Worm (Caenorhabditis elegans): ENCODE results near the gene T15B12.2.

DNA sequence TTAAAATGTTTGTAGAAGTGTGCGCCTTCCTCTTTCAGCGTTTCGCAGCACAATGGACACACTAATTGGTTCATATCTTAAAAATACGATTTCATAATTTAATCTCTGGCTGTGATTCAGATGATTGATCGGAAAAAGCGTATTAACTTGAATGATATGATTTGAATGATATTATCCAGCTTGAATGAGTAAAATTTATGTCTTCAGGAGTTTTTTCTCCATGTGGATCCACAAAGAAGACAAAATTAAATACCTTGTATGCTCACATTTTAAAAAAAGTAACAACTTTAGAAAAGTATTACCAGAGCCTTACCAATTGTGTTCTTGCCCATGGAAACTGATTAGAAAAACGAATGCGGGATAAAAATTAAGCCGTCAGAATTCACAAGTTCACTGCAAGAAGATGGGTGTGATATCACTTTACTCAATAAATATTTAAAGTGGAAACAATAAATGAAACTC is 28.3 kb downstream of the T15B12.2 start, which contains the start of gene ztf-8:
- TF ChIP-seq sea-2 (GFP tag; IDR thresholded peaks at IDR 0.05): no peak
- TF ChIP-seq F22D6.2 (tag; optimal IDR thresholded peaks at IDR 0.05): no peak
- TF ChIP-seq akir-1 (GFP tag; optimal IDR thresholded peaks at IDR 0.05): no peak
- TF ChIP-seq Y79H2A.3 (GFP tag; conservative IDR thresholded peaks at IDR 0.05): no peak
- no peak for TF ChIP-seq mel-28 (tag; optimal IDR thresholded peaks at IDR 0.05; ENCODE audit: borderline replicate concordance)
- no peak for TF ChIP-seq pha-4 (tag; optimal IDR thresholded peaks at IDR 0.05)
- TF ChIP-seq lir-1 (GFP tag; conservative IDR thresholded peaks at IDR 0.05): no peak
- no peak for TF ChIP-seq ztf-6 (GFP tag; IDR thresholded peaks at IDR 0.05)
